Fruit fly (Drosophila melanogaster) whole organism, prepupa: ENCODE data around the gene CG12766.

ENCODE experiments used
- CG10631 ChIP-seq: fragments of 200-800 bp; sonication (Bioruptor generic); optimal IDR thresholded peaks from 2 replicates; lab custom pipeline; 2016; ENCODE audit warnings: missing biosample characterization, missing genetic modification characterization
- CG11294 ChIP-seq: fragments of 200-800 bp; sonication (Bioruptor generic); IDR thresholded peaks from 2 replicates; pipeline ENCODE4 v1.3.6; 2022; ENCODE audit warnings: missing biosample characterization, missing genetic modification characterization
- CG32006 ChIP-seq: fragments of 200-800 bp; sonication (Bioruptor generic); optimal IDR thresholded peaks from 3 replicates; lab custom pipeline; 2017; ENCODE audit warnings: missing biosample characterization, mild to moderate bottlenecking, missing genetic modification characterization
- CG6854 ChIP-seq: fragments of 200-800 bp; sonication (Bioruptor generic); optimal IDR thresholded peaks from 2 replicates; lab custom pipeline; 2017; ENCODE audit warnings: missing biosample characterization, mild to moderate bottlenecking, missing genetic modification characterization
- OdsH ChIP-seq: fragments of 200-800 bp; sonication (Bioruptor generic); optimal IDR thresholded peaks from 3 replicates; lab custom pipeline; 2016; ENCODE audit warnings: missing biosample characterization, missing genetic modification characterization
- Sox14 ChIP-seq: fragments of 200-800 bp; sonication (Bioruptor generic); optimal IDR thresholded peaks from 3 replicates; lab custom pipeline; 2016; ENCODE audit warnings: missing biosample characterization, missing genetic modification characterization
- svp ChIP-seq: fragments of 200-800 bp; sonication (Bioruptor generic); peaks from one replicate; lab custom pipeline; 2016; ENCODE audit warnings: missing biosample characterization, missing genetic modification characterization
- vri ChIP-seq: fragments of 200-800 bp; sonication (Bioruptor generic); optimal IDR thresholded peaks from 3 replicates; lab custom pipeline; 2016; ENCODE audit warnings: missing biosample characterization, mild to moderate bottlenecking, missing genetic modification characterization

- no peak for TF ChIP-seq CG32006
- no peak for TF ChIP-seq vri (GFP tag; lab: Kevin White, UChicago)
- TF ChIP-seq CG10631 (GFP tag; lab: Kevin White, UChicago), result no peak
- no peak for TF ChIP-seq CG11294 (GFP tag; lab: Robert Waterston, UW)
- TF ChIP-seq Sox14 (GFP tag; lab: Kevin White, UChicago), result no peak
- peak; percentile 34 for TF ChIP-seq svp
- TF ChIP-seq OdsH (GFP tag; lab: Kevin White, UChicago), result no peak
- TF ChIP-seq CG6854, result no peak
Observed at dm6 chr3L:3937806-3938205, 2.1 kb downstream of the CG12766 start, which contains the start of gene CG10866.
